Fruit fly (Drosophila melanogaster) whole organism, embryonic: ENCODE measurements around the gene CG43759.

Experiments
- ATbp ChIP-seq: fragments of 200-800 bp; sonication (Bioruptor generic); optimal IDR thresholded peaks from 2 replicates; lab custom pipeline; 2017; ENCODE audit warnings: missing biosample characterization, mild to moderate bottlenecking, missing genetic modification characterization, missing genetic modification reagents
- CG10267 ChIP-seq: fragments of 200-800 bp; sonication (Bioruptor generic); optimal IDR thresholded peaks from 2 replicates; lab custom pipeline; 2018; ENCODE audit warnings: missing biosample characterization, mild to moderate bottlenecking, missing genetic modification characterization, moderate library complexity
- CG10274 ChIP-seq: fragments of 200-800 bp; sonication (Bioruptor generic); optimal IDR thresholded peaks from 3 replicates; lab custom pipeline; 2017; ENCODE audit warnings: missing biosample characterization, mild to moderate bottlenecking, missing genetic modification characterization
- CG10979 ChIP-seq: fragments of 200-800 bp; sonication (Bioruptor generic); optimal IDR thresholded peaks from 2 replicates; lab custom pipeline; 2018; ENCODE audit warnings: missing biosample characterization, mild to moderate bottlenecking, missing genetic modification characterization, moderate library complexity
- CG11696 ChIP-seq: fragments of 200-800 bp; sonication (Bioruptor generic); IDR thresholded peaks from 2 replicates; pipeline ENCODE4 v1.3.6; 2022; ENCODE audit warnings: missing biosample characterization, missing genetic modification characterization
- CG14441 ChIP-seq: fragments of 200-800 bp; sonication (Bioruptor generic); IDR thresholded peaks from 2 replicates; pipeline ENCODE4 v1.3.6; 2022; ENCODE audit warnings: missing biosample characterization, missing genetic modification characterization
- CG14710 ChIP-seq: fragments of 200-800 bp; sonication (Bioruptor generic); optimal IDR thresholded peaks from 3 replicates; lab custom pipeline; 2019; ENCODE audit warnings: missing biosample characterization, mild to moderate bottlenecking, missing genetic modification characterization, moderate library complexity
- CG2116 ChIP-seq: fragments of 200-800 bp; sonication (Bioruptor generic); optimal IDR thresholded peaks from 3 replicates; lab custom pipeline; 2018; ENCODE audit warnings: missing biosample characterization, mild to moderate bottlenecking, missing genetic modification characterization
- CG2678 ChIP-seq: fragments of 200-800 bp; sonication (Bioruptor generic); optimal IDR thresholded peaks from 3 replicates; lab custom pipeline; 2019; ENCODE audit warnings: missing biosample characterization, mild to moderate bottlenecking, missing genetic modification characterization, moderate library complexity
- CG31365 ChIP-seq: fragments of 200-800 bp; sonication (Bioruptor generic); optimal IDR thresholded peaks from 2 replicates; lab custom pipeline; 2018; ENCODE audit warnings: missing biosample characterization, mild to moderate bottlenecking, missing genetic modification characterization
- CG3281 ChIP-seq: fragments of 200-800 bp; sonication (Bioruptor generic); optimal IDR thresholded peaks from 3 replicates; lab custom pipeline; 2017; ENCODE audit warnings: missing biosample characterization, mild to moderate bottlenecking, missing genetic modification characterization
- CG34422 ChIP-seq: fragments of 200-800 bp; sonication (Bioruptor generic); IDR thresholded peaks from 3 replicates; pipeline ENCODE4 v1.3.6; 2022; ENCODE audit warnings: missing biosample characterization, missing genetic modification characterization
- CG4854 ChIP-seq: fragments of 200-800 bp; sonication (Bioruptor generic); optimal IDR thresholded peaks from 2 replicates; lab custom pipeline; 2016; ENCODE audit warnings: missing biosample characterization, missing genetic modification characterization, inconsistent platforms
- CG5180 ChIP-seq: fragments of 200-800 bp; sonication (Bioruptor generic); optimal IDR thresholded peaks from 3 replicates; lab custom pipeline; 2017; ENCODE audit warnings: missing biosample characterization, missing genetic modification characterization, mild to moderate bottlenecking, moderate library complexity, missing genetic modification reagents
- CG7839 ChIP-seq: fragments of 200-800 bp; sonication (Bioruptor generic); optimal IDR thresholded peaks from 3 replicates; lab custom pipeline; 2018; ENCODE audit warnings: missing biosample characterization, mild to moderate bottlenecking, missing genetic modification characterization, moderate library complexity
- CG8089 ChIP-seq: fragments of 200-800 bp; sonication (Bioruptor generic); optimal IDR thresholded peaks from 3 replicates; lab custom pipeline; 2016; ENCODE audit warnings: missing biosample characterization, missing genetic modification characterization
- CG9727 ChIP-seq: fragments of 200-800 bp; sonication (Bioruptor generic); optimal IDR thresholded peaks from 3 replicates; lab custom pipeline; 2017; ENCODE audit warnings: missing biosample characterization, mild to moderate bottlenecking, missing genetic modification characterization
- CTCF ChIP-seq: fragments of 200-800 bp; sonication (Bioruptor generic); optimal IDR thresholded peaks from 2 replicates; lab custom pipeline; 2017; ENCODE audit warnings: missing biosample characterization, mild to moderate bottlenecking, missing genetic modification characterization, moderate library complexity
- D19B ChIP-seq: fragments of 200-800 bp; sonication (Bioruptor generic); optimal IDR thresholded peaks from 2 replicates; lab custom pipeline; 2017; ENCODE audit warnings: missing biosample characterization, mild to moderate bottlenecking, missing genetic modification characterization
- Dek ChIP-seq: fragments of 200-800 bp; sonication (Bioruptor generic); optimal IDR thresholded peaks from 3 replicates; lab custom pipeline; 2019; ENCODE audit warnings: missing biosample characterization, mild to moderate bottlenecking, missing genetic modification characterization, moderate library complexity
- Doc2 ChIP-seq: fragments of 200-800 bp; sonication (Bioruptor generic); IDR thresholded peaks from 2 replicates; pipeline ENCODE4 v1.3.6; 2022; ENCODE audit warnings: missing biosample characterization, missing genetic modification characterization
- Eip74EF ChIP-seq, 2 experiments: fragments of 200-800 bp in 1 of 2; fragments of >200 bp in 1 of 2; sonication (Bioruptor generic) in 1 of 2; optimal IDR thresholded peaks; 2 replicates each; lab custom pipeline; 2017 to 2019; ENCODE audit warnings: missing biosample characterization in 2 of 2, missing genetic modification characterization in 2 of 2, mild to moderate bottlenecking in 1 of 2, moderate library complexity in 1 of 2
- HLHmδ ChIP-seq: fragments of 200-800 bp; sonication (Bioruptor generic); optimal IDR thresholded peaks from 2 replicates; lab custom pipeline; 2018; ENCODE audit warnings: missing biosample characterization, mild to moderate bottlenecking, missing genetic modification characterization, moderate library complexity
- MESR4 ChIP-seq: fragments of 200-800 bp; sonication (Bioruptor generic); optimal IDR thresholded peaks from 2 replicates; lab custom pipeline; 2018; ENCODE audit warnings: missing biosample characterization, mild to moderate bottlenecking, missing genetic modification characterization, moderate library complexity
- Max ChIP-seq: fragments of 200-800 bp; sonication (Bioruptor generic); optimal IDR thresholded peaks from 2 replicates; lab custom pipeline; 2016; ENCODE audit warnings: missing biosample characterization, mild to moderate bottlenecking, missing genetic modification characterization
- Neu2 ChIP-seq: fragments of 200-800 bp; sonication (Bioruptor generic); optimal IDR thresholded peaks from 3 replicates; lab custom pipeline; 2016; ENCODE audit warnings: missing biosample characterization, missing genetic modification characterization, borderline replicate concordance
- Nf-YC ChIP-seq: fragments of 200-800 bp; optimal IDR thresholded peaks from 3 replicates; lab custom pipeline; 2019; ENCODE audit warnings: missing biosample characterization, mild to moderate bottlenecking, missing genetic modification characterization, moderate library complexity
- Xrp1 ChIP-seq: fragments of 200-800 bp; sonication (Bioruptor generic); IDR thresholded peaks from 2 replicates; pipeline ENCODE4 v1.3.6; 2022; ENCODE audit warnings: missing biosample characterization, missing genetic modification characterization
- ap ChIP-seq: fragments of 200-800 bp; sonication (Bioruptor generic); IDR thresholded peaks from 2 replicates; pipeline ENCODE4 v1.3.6; 2022; ENCODE audit warnings: missing biosample characterization, missing genetic modification characterization
- bcd ChIP-seq: fragments of 200-800 bp; sonication (Bioruptor generic); optimal IDR thresholded peaks from 2 replicates; lab custom pipeline; 2017; ENCODE audit warnings: missing biosample characterization, mild to moderate bottlenecking, missing genetic modification characterization
- chinmo ChIP-seq: fragments of 200-800 bp; sonication (Bioruptor generic); IDR thresholded peaks from 4 replicates; pipeline ENCODE4 v1.3.6; 2022; ENCODE audit warnings: missing biosample characterization, missing genetic modification characterization; ENCODE audit not compliant: partially characterized antibody
- chn ChIP-seq: fragments of 200-800 bp; sonication (Bioruptor generic); optimal IDR thresholded peaks from 2 replicates; lab custom pipeline; 2016; ENCODE audit warnings: missing biosample characterization, missing genetic modification characterization
- crol ChIP-seq: fragments of 200-800 bp; sonication (Bioruptor generic); IDR thresholded peaks from 2 replicates; pipeline ENCODE4 v1.3.6; 2022; ENCODE audit warnings: missing biosample characterization, missing genetic modification characterization
- gem ChIP-seq: fragments of 200-800 bp; sonication (Bioruptor generic); optimal IDR thresholded peaks from 2 replicates; lab custom pipeline; 2019; ENCODE audit warnings: missing biosample characterization, mild to moderate bottlenecking, missing genetic modification characterization, moderate library complexity
- grau ChIP-seq: fragments of 200-800 bp; optimal IDR thresholded peaks from 3 replicates; lab custom pipeline; 2019; ENCODE audit warnings: missing biosample characterization, mild to moderate bottlenecking, missing genetic modification characterization, moderate library complexity
- insv ChIP-seq, 2 experiments: fragments of 200-800 bp; sonication (Bioruptor generic); optimal IDR thresholded peaks; 3 replicates each; lab custom pipeline; 2016 to 2018; ENCODE audit warnings: missing biosample characterization in 2 of 2, missing genetic modification characterization in 2 of 2
- jigr1 ChIP-seq: fragments of 200-800 bp; sonication (Bioruptor generic); IDR thresholded peaks from 3 replicates; pipeline ENCODE4 v1.3.6; 2022; ENCODE audit warnings: missing biosample characterization, missing genetic modification characterization
- jumu ChIP-seq: fragments of 200-800 bp; sonication (Bioruptor generic); optimal IDR thresholded peaks from 3 replicates; lab custom pipeline; 2016; ENCODE audit warnings: missing biosample characterization, missing genetic modification characterization
- lab ChIP-seq: fragments of 200-800 bp; sonication (Bioruptor generic); optimal IDR thresholded peaks from 3 replicates; lab custom pipeline; 2017; ENCODE audit warnings: missing biosample characterization, missing genetic modification characterization, mild to moderate bottlenecking, moderate library complexity, missing genetic modification reagents
- luna ChIP-seq: fragments of 200-800 bp; sonication (Bioruptor generic); optimal IDR thresholded peaks from 2 replicates; lab custom pipeline; 2016; ENCODE audit warnings: missing biosample characterization, missing genetic modification characterization
- nom ChIP-seq: fragments of 200-800 bp; sonication (Bioruptor generic); optimal IDR thresholded peaks from 2 replicates; lab custom pipeline; 2017; ENCODE audit warnings: missing biosample characterization, missing genetic modification characterization, mild to moderate bottlenecking, moderate library complexity, missing genetic modification reagents
- phol ChIP-seq: fragments of 200-800 bp; sonication (Bioruptor generic); optimal IDR thresholded peaks from 3 replicates; lab custom pipeline; 2018; ENCODE audit warnings: missing biosample characterization, mild to moderate bottlenecking, missing genetic modification characterization, moderate library complexity
- pita ChIP-seq: fragments of 200-800 bp; sonication (Bioruptor generic); optimal IDR thresholded peaks from 2 replicates; lab custom pipeline; 2017; ENCODE audit warnings: missing biosample characterization, mild to moderate bottlenecking, missing genetic modification characterization
- row ChIP-seq: fragments of 200-800 bp; sonication (Bioruptor generic); IDR thresholded peaks from 3 replicates; pipeline ENCODE4 v1.3.6; 2022; ENCODE audit warnings: missing biosample characterization, missing genetic modification characterization
- sens ChIP-seq: fragments of 200-800 bp; sonication (Bioruptor generic); peaks from one replicate; lab custom pipeline; 2016; ENCODE audit warnings: missing biosample characterization, missing genetic modification characterization
- ttk ChIP-seq: fragments of 200-800 bp; sonication (Bioruptor generic); IDR thresholded peaks from 2 replicates; pipeline ENCODE4 v2.1.2; 2022; ENCODE audit warnings: missing biosample characterization, missing genetic modification characterization
- twi ChIP-seq: fragments of 200-800 bp; optimal IDR thresholded peaks from 2 replicates; lab custom pipeline; 2019; ENCODE audit warnings: missing biosample characterization, mild to moderate bottlenecking, missing genetic modification characterization, moderate library complexity
- unc-4 ChIP-seq: fragments of 200-800 bp; sonication (Bioruptor generic); IDR thresholded peaks from 2 replicates; pipeline ENCODE4 v1.3.6; 2022; ENCODE audit warnings: missing biosample characterization, missing genetic modification characterization; ENCODE audit not compliant: partially characterized antibody

Gene CG43759

dm6 chrX:18925685-18926371 is 4.3 kb upstream of the CG43759 start (continued):
- TF ChIP-seq lab (GFP tag; lab: Kevin White, UChicago): no peak
- no peak for TF ChIP-seq CG8089 (GFP tag; lab: Kevin White, UChicago)
- no peak for TF ChIP-seq ATbp (GFP tag; lab: Kevin White, UChicago)
- TF ChIP-seq CG4854 (GFP tag; lab: Kevin White, UChicago): no peak
- TF ChIP-seq crol (GFP tag; lab: Robert Waterston, UW): no peak
- no peak for TF ChIP-seq grau (tag; lab: Kevin White, UChicago)
- no peak for TF ChIP-seq Neu2 (GFP tag; lab: Kevin White, UChicago)
- no peak for TF ChIP-seq CG34422 (GFP tag; lab: Robert Waterston, UW)
- no peak for TF ChIP-seq CTCF (GFP tag; lab: Kevin White, UChicago)
- no peak for TF ChIP-seq jumu (GFP tag; lab: Kevin White, UChicago)
- TF ChIP-seq jigr1 (GFP tag; lab: Robert Waterston, UW): no peak
- TF ChIP-seq nom (GFP tag; lab: Kevin White, UChicago): peak; percentile 20
- TF ChIP-seq CG10979 (tag; lab: Kevin White, UChicago): no peak
- no peak for TF ChIP-seq CG10267 (tag; lab: Kevin White, UChicago)
- no peak for TF ChIP-seq ap (GFP tag; lab: Robert Waterston, UW)
- no peak for TF ChIP-seq CG3281 (GFP tag; lab: Kevin White, UChicago)
- TF ChIP-seq CG11696: no peak
- TF ChIP-seq unc-4: no peak
- TF ChIP-seq chn: no peak
- TF ChIP-seq phol (tag; lab: Kevin White, UChicago): no peak
- TF ChIP-seq twi: no peak
- no peak for TF ChIP-seq MESR4 (GFP tag; lab: Kevin White, UChicago)
- TF ChIP-seq Dek (tag; lab: Kevin White, UChicago): no peak
- TF ChIP-seq insv (GFP tag; optimal IDR thresholded peaks at IDR 0.05; lab: Kevin White, UChicago): no peak
- TF ChIP-seq CG10274 (GFP tag; lab: Kevin White, UChicago): no peak
- TF ChIP-seq gem (tag; lab: Kevin White, UChicago): peak; percentile 4
- TF ChIP-seq CG5180 (GFP tag; lab: Kevin White, UChicago): peak; percentile 92
- TF ChIP-seq Xrp1 (GFP tag; lab: Robert Waterston, UW): no peak
- TF ChIP-seq ttk (GFP tag; lab: Robert Waterston, UW): no peak
- TF ChIP-seq bcd: no peak
- TF ChIP-seq CG7839 (tag; lab: Kevin White, UChicago): no peak
- no peak for TF ChIP-seq Nf-YC (tag; lab: Kevin White, UChicago)
- TF ChIP-seq CG9727 (GFP tag; lab: Kevin White, UChicago): no peak
- no peak for TF ChIP-seq pita (GFP tag; lab: Kevin White, UChicago)

- TF ChIP-seq D19B (peak; percentile 29), CG31365 (no peak), CG14710 (tag; lab: Kevin White, UChicago) (no peak), grau (tag; lab: Kevin White, UChicago) (no peak), Doc2 (GFP tag; lab: Robert Waterston, UW) (no peak), row (GFP tag; lab: Robert Waterston, UW) (peak; percentile 24; the same call in 1 of the 3 replicates), CG2116 (no peak), CG14441 (GFP tag; lab: Robert Waterston, UW) (no peak), sens (GFP tag; lab: Kevin White, UChicago) (peak; percentile 68), Max (no peak), HLHmδ (GFP tag; lab: Kevin White, UChicago) (no peak), CG3281 (GFP tag; lab: Kevin White, UChicago) (no peak), chinmo (GFP tag; lab: Robert Waterston, UW) (0 out of 4 replicates have a peak, but pooled peaks have one; percentile 48), Eip74EF (GFP tag; optimal IDR thresholded peaks at IDR 0.05; lab: Kevin White, UChicago) (no peak), CG2678 (no peak), luna (GFP tag; lab: Kevin White, UChicago) (no peak)
These were observed 3.5 kb upstream of the CG43759 start for dm6 chrX:18926372-18927200.
